Fruit fly (Drosophila melanogaster): ENCODE results near the gene gammaSnap2.
A peak's percentile ranks its signal among the peaks of the same experiment; 100 is the strongest.

The gammaSnap2 gene

DNA sequence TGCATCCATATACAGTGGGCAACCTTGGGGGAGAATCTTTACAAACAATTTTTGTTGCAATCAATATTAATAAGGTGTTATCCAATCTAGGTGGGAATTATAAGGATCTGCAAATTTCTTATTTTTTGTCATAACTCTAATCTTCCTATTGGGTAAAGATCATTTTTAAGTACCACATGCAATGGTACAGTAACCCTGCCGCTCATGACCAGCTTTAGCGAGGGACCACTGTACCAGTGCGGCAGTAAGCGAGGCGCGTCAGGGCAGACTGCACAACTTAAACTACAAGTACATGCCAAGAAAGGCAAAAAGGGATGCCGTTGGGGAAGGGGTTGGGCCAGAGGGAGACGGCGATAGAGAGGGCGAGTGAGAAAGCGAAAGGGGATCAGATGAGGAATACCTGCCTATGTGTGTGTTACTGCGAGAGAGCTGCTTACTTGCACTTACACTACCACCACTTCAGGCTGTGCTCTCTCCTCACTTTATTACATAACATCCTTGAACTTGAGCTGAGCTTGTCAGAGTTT is 38.6 kb downstream of the gammaSnap2 start (continued):
- TF ChIP-seq lmd (GFP tag; IDR thresholded peaks at IDR 0.05) (peak; percentile 10; the same call in 1 of the 2 replicates), CG5180 (GFP tag; optimal IDR thresholded peaks at IDR 0.05) (no peak), row (GFP tag; IDR thresholded peaks at IDR 0.05) (peak; percentile 30; the same call in 1 of the 3 replicates), slou (GFP tag; optimal IDR thresholded peaks at IDR 0.05) (no peak), Med (GFP tag) (peak; percentile 71), Jarid2 (GFP tag; optimal IDR thresholded peaks at IDR 0.05) (no peak), Lpt (GFP tag; optimal IDR thresholded peaks at IDR 0.05) (no peak), CG5953 (GFP tag; IDR thresholded peaks at IDR 0.05) (no peak), Xbp1 (GFP tag; optimal IDR thresholded peaks at IDR 0.05) (no peak), sens (GFP tag) (peak; percentile 79), CG16815 (GFP tag; optimal IDR thresholded peaks at IDR 0.05) (no peak), lbe (GFP tag; optimal IDR thresholded peaks at IDR 0.05) (peak; percentile 82), cas (GFP tag; IDR thresholded peaks at IDR 0.05) (no peak), CG2889 (GFP tag; IDR thresholded peaks at IDR 0.05) (no peak), Drgx (GFP tag; IDR thresholded peaks at IDR 0.05) (peak; percentile 47; the same call in 1 of the 2 replicates), corto (GFP tag; optimal IDR thresholded peaks at IDR 0.05) (peak; percentile 73), prd (optimal IDR thresholded peaks at IDR 0.05) (no peak), prd (GFP tag; IDR thresholded peaks at IDR 0.05) (peak; percentile 20; the same call in 1 of the 3 replicates)

DNA sequence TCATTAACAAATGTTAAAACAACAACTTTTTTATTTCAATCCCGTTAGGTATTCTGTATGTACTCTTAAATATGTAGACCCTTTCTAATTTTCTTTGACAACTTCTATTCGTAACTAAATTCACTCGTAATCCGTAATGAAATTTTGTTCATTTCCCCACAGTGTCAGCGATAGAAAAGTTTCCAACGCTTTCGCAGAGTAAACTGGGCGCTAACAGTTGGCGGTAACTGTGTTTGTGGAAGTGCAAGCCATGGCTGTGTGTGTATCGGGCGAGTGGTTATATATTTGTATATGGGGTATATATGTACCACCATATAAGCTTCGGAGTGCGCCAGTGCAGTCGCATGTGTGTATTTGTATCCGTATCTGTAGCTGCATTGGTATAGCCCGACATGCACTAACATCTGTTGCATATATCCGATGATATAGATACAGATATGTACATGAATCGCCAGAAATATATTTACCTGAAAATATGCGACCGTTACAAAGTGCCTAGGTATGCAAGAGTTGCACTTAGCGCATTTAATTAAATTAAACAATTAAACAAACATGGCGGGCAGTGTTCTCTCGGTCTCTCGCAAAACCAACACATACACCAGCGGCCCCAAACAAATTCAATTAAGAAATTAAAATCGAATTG is 39.6 kb downstream of the gammaSnap2 start:
- peak; percentile 75 for TF ChIP-seq Ets65A (GFP tag)
- no peak for TF ChIP-seq CG7745 (tag; optimal IDR thresholded peaks at IDR 0.05)
- no peak for TF ChIP-seq Spps (tag; optimal IDR thresholded peaks at IDR 0.05)
- peak; percentile 4 for TF ChIP-seq CG1603 (tag; optimal IDR thresholded peaks at IDR 0.05)
- TF ChIP-seq Abd-B (GFP tag; optimal IDR thresholded peaks at IDR 0.05) = no peak
- TF ChIP-seq D (optimal IDR thresholded peaks at IDR 0.05) = no peak
- TF ChIP-seq D (GFP tag; optimal IDR thresholded peaks at IDR 0.05) = no peak
- no peak for TF ChIP-seq CG15011 (GFP tag; optimal IDR thresholded peaks at IDR 0.05)
- TF ChIP-seq CG11560 (tag; IDR thresholded peaks at IDR 0.05) = no peak
- no peak for TF ChIP-seq Hr51 (GFP tag; optimal IDR thresholded peaks at IDR 0.05)
- TF ChIP-seq CG16863 (GFP tag; optimal IDR thresholded peaks at IDR 0.05) = no peak
- no peak for TF ChIP-seq CG8281 (tag; optimal IDR thresholded peaks at IDR 0.05)
- TF ChIP-seq CG8388 (GFP tag; optimal IDR thresholded peaks at IDR 0.05) = peak; percentile 90
- TF ChIP-seq row (GFP tag; IDR thresholded peaks at IDR 0.05) = peak; percentile 39; the same call in 1 of the 3 replicates
- peak; percentile 67 for TF ChIP-seq Med (GFP tag)
- TF ChIP-seq sisA (GFP tag; IDR thresholded peaks at IDR 0.05) = peak; percentile 42; the same call in 1 of the 2 replicates
- TF ChIP-seq HLH3B (GFP tag; IDR thresholded peaks at IDR 0.05) = 0 out of 2 replicates have a peak, but pooled peaks have one; percentile 16
- TF ChIP-seq dm (GFP tag; optimal IDR thresholded peaks at IDR 0.05) = no peak
- TF ChIP-seq sens (GFP tag) = peak; percentile 75
- peak; percentile 36 for TF ChIP-seq cg (GFP tag; optimal IDR thresholded peaks at IDR 0.05)

dm6 chr3R:10080699-10081098 is 40.5 kb downstream of the gammaSnap2 start:
- peak; percentile 55 for TF ChIP-seq ERR (GFP tag; optimal IDR thresholded peaks at IDR 0.05)
- TF ChIP-seq row (GFP tag; IDR thresholded peaks at IDR 0.05) = 0 out of 3 replicates have a peak, but pooled peaks have one; percentile 5
- no peak for TF ChIP-seq CG13775 (GFP tag; optimal IDR thresholded peaks at IDR 0.05)
- no peak for TF ChIP-seq unc-4 (GFP tag; IDR thresholded peaks at IDR 0.05; ENCODE audit: partially characterized antibody)
- no peak for TF ChIP-seq ATbp (GFP tag; optimal IDR thresholded peaks at IDR 0.05)
- no peak for TF ChIP-seq mam (GFP tag; optimal IDR thresholded peaks at IDR 0.05)
- no peak for TF ChIP-seq CG4360 (GFP tag; IDR thresholded peaks at IDR 0.05)
- TF ChIP-seq ftz-f1 (GFP tag; optimal IDR thresholded peaks at IDR 0.05) = peak; percentile 85
- TF ChIP-seq ttk (GFP tag; IDR thresholded peaks at IDR 0.05) = 0 out of 2 replicates have a peak, but pooled peaks have one; percentile 20
- TF ChIP-seq pfk (GFP tag; optimal IDR thresholded peaks at IDR 0.05) = peak; percentile 86
- no peak for TF ChIP-seq tx (GFP tag; optimal IDR thresholded peaks at IDR 0.05)
- no peak for TF ChIP-seq HHEX (GFP tag; optimal IDR thresholded peaks at IDR 0.05)
- no peak for TF ChIP-seq abd-A (tag; optimal IDR thresholded peaks at IDR 0.05)
- no peak for TF ChIP-seq Gsc (GFP tag; IDR thresholded peaks at IDR 0.05)
- TF ChIP-seq Adf1 (GFP tag; IDR thresholded peaks at IDR 0.05) = no peak; the same call in 1 of the 2 replicates

Measured in whole organism, embryonic.